Worm (Caenorhabditis elegans) whole organism, L4 larva: Measurements from ENCODE around the gene ZK418.7.
A peak's percentile ranks its signal among the peaks of the same experiment; 100 is the strongest.

Experiments
- D1046.2 ChIP-seq: fragments of 200-800 bp; sonication (Bioruptor generic); IDR thresholded peaks from 2 replicates; pipeline ENCODE4 v1.3.6; 2022; ENCODE audit warnings: missing genetic modification characterization, missing compliant biosample characterization
- F26F4.8 ChIP-seq: fragments of 200-800 bp; sonication (Bioruptor generic); conservative IDR thresholded peaks from 2 replicates; pipeline ENCODE4 v1.3.6; 2022; ENCODE audit warnings: missing genetic modification characterization, missing compliant biosample characterization
- F37D6.2 ChIP-seq: sonication (generic microtip); optimal IDR thresholded peaks from 2 replicates; lab custom pipeline; 2016; ENCODE audit warnings: mild to moderate bottlenecking, missing genetic modification characterization, missing compliant biosample characterization
- R02D3.7 ChIP-seq: fragments of 150-350 bp; sonication (generic microtip); optimal IDR thresholded peaks from 3 replicates; lab custom pipeline; 2014; ENCODE audit warnings: missing biosample characterization, missing genetic modification characterization
- Y105C5A.15 ChIP-seq: fragments of 200-800 bp; sonication (Bioruptor generic); IDR thresholded peaks from 2 replicates; pipeline ENCODE4 v1.3.6; 2022; ENCODE audit warnings: missing genetic modification characterization, missing compliant biosample characterization
- Y48G9A.11 ChIP-seq: fragments of 200-800 bp; sonication (Bioruptor generic); IDR thresholded peaks from 2 replicates; pipeline ENCODE4 v1.3.6; 2022; ENCODE audit warnings: missing genetic modification reagents, missing genetic modification characterization, missing compliant biosample characterization
- ZK337.2 ChIP-seq: fragments of 200-800 bp; sonication (Bioruptor generic); IDR thresholded peaks from 2 replicates; pipeline ENCODE4 v1.3.6; 2022; ENCODE audit warnings: missing genetic modification reagents, missing genetic modification characterization, missing compliant biosample characterization
- ZK546.5 ChIP-seq, 2 experiments: sonication (generic microtip); optimal IDR thresholded peaks; 2 replicates each; lab custom pipeline; 2017; ENCODE audit warnings: missing biosample characterization in 2 of 2, missing genetic modification characterization in 2 of 2
- aha-1 ChIP-seq: fragments of 150-350 bp; peaks from one replicate; lab custom pipeline; 2014; ENCODE audit warnings: missing biosample characterization, missing genetic modification characterization
- aly-2 ChIP-seq: sonication (generic microtip); optimal IDR thresholded peaks from 2 replicates; lab custom pipeline; 2018; ENCODE audit warnings: missing biosample characterization, missing genetic modification characterization
- arid-1 ChIP-seq: fragments of 200-800 bp; sonication (Bioruptor generic); conservative IDR thresholded peaks from 2 replicates; pipeline ENCODE4 v1.3.6; 2022; ENCODE audit warnings: missing genetic modification reagents, missing genetic modification characterization, missing compliant biosample characterization
- ceh-28 ChIP-seq: fragments of 150-350 bp; optimal IDR thresholded peaks from 2 replicates; lab custom pipeline; 2014; ENCODE audit warnings: missing biosample characterization, missing genetic modification reagents, missing genetic modification characterization
- ceh-44 ChIP-seq: fragments of 200-800 bp; sonication (Bioruptor generic); IDR thresholded peaks from 2 replicates; pipeline ENCODE4 v1.3.6; 2022; ENCODE audit warnings: missing genetic modification reagents, missing genetic modification characterization, missing compliant biosample characterization
- ces-1 ChIP-seq: fragments of 150-350 bp; sonication (generic microtip); optimal IDR thresholded peaks from 4 replicates; lab custom pipeline; 2014; ENCODE audit warnings: missing biosample characterization, missing genetic modification reagents, missing genetic modification characterization
- cey-2 ChIP-seq: sonication (generic microtip); optimal IDR thresholded peaks from 3 replicates; lab custom pipeline; 2017; ENCODE audit warnings: missing genetic modification characterization, mild to moderate bottlenecking, missing compliant biosample characterization, antibody characterized with exemption, borderline replicate concordance; ENCODE audit not compliant: insufficient read depth
- ctbp-1 ChIP-seq: fragments of 200-800 bp; sonication (Bioruptor generic); IDR thresholded peaks from 2 replicates; pipeline ENCODE4 v1.3.6; 2022; ENCODE audit warnings: missing genetic modification reagents, missing genetic modification characterization, missing compliant biosample characterization
- daf-12 ChIP-seq: fragments of 150-350 bp; optimal IDR thresholded peaks from 2 replicates; lab custom pipeline; 2014; ENCODE audit warnings: missing biosample characterization, missing genetic modification reagents, missing genetic modification characterization
- daf-16 ChIP-seq, 3 experiments: sonication (generic microtip); optimal IDR thresholded peaks; 2 replicates each; lab custom pipeline; 2016 to 2017; ENCODE audit warnings: missing genetic modification characterization in 3 of 3, missing genetic modification reagents in 3 of 3, mild to moderate bottlenecking in 2 of 3, missing compliant biosample characterization in 2 of 3, missing biosample characterization in 1 of 3, moderate library complexity in 1 of 3
- dmd-8 ChIP-seq: fragments of 200-800 bp; sonication (Bioruptor generic); IDR thresholded peaks from 2 replicates; pipeline ENCODE4 v1.3.6; 2022; ENCODE audit warnings: missing genetic modification characterization, missing compliant biosample characterization
- egl-43 ChIP-seq: fragments of 200-800 bp; sonication (Bioruptor generic); IDR thresholded peaks from 2 replicates; pipeline ENCODE4 v1.3.6; 2022; ENCODE audit warnings: missing genetic modification reagents, missing genetic modification characterization, missing compliant biosample characterization
- hif-1 ChIP-seq, 2 experiments: sonication (generic microtip); optimal IDR thresholded peaks; 2 replicates each; lab custom pipeline; 2016 to 2017; ENCODE audit warnings: missing compliant biosample characterization in 2 of 2, missing genetic modification characterization in 2 of 2, missing genetic modification reagents in 2 of 2, missing genotype in 2 of 2, mild to moderate bottlenecking in 1 of 2
- hmg-1.1 ChIP-seq: fragments of 200-800 bp; sonication (Bioruptor generic); IDR thresholded peaks from 2 replicates; pipeline ENCODE4 v1.3.6; 2022; ENCODE audit warnings: missing genetic modification reagents, missing genetic modification characterization, missing compliant biosample characterization
- jun-1 ChIP-seq: fragments of 150-350 bp; optimal IDR thresholded peaks from 2 replicates; lab custom pipeline; 2014; ENCODE audit warnings: missing biosample characterization, missing genetic modification reagents, missing genetic modification characterization
- lin-1 ChIP-seq: fragments of 200-800 bp; sonication (Bioruptor generic); IDR thresholded peaks from 2 replicates; pipeline ENCODE4 v1.3.6; 2022; ENCODE audit warnings: missing genetic modification reagents, missing genetic modification characterization, missing compliant biosample characterization
- lin-38 ChIP-seq: fragments of 200-800 bp; sonication (Bioruptor generic); IDR thresholded peaks from 2 replicates; pipeline ENCODE4 v1.3.6; 2022; ENCODE audit warnings: missing genetic modification reagents, missing genetic modification characterization, missing compliant biosample characterization
- lin-39 ChIP-seq: fragments of 150-350 bp; optimal IDR thresholded peaks from 2 replicates; lab custom pipeline; 2014; ENCODE audit warnings: missing biosample characterization, missing genetic modification reagents, missing genetic modification characterization
- madf-5 ChIP-seq, 2 experiments: fragments of 200-800 bp; sonication (Bioruptor generic); IDR thresholded peaks; 2 replicates each; pipeline ENCODE4 v1.3.6; 2022; ENCODE audit warnings: missing compliant biosample characterization in 2 of 2, missing genetic modification characterization in 2 of 2
- mdl-1 ChIP-seq, 2 experiments: fragments of 150-350 bp in 1 of 2; sonication (generic microtip) in 1 of 2; optimal IDR thresholded peaks; 2 replicates each; lab custom pipeline; 2014 to 2017; ENCODE audit warnings: missing biosample characterization in 2 of 2, missing genetic modification characterization in 2 of 2
- mes-2 ChIP-seq: sonication (generic microtip); optimal IDR thresholded peaks from 2 replicates; lab custom pipeline; 2016; ENCODE audit warnings: missing genotype, mild to moderate bottlenecking, missing genetic modification characterization, missing compliant biosample characterization; ENCODE audit not compliant: poor library complexity, severe bottlenecking
- nhr-11 ChIP-seq: fragments of 150-350 bp; optimal IDR thresholded peaks from 2 replicates; lab custom pipeline; 2014; ENCODE audit warnings: missing biosample characterization, missing genetic modification characterization
- php-3 ChIP-seq: fragments of 200-800 bp; sonication (Bioruptor generic); IDR thresholded peaks from 2 replicates; pipeline ENCODE4 v1.3.6; 2022; ENCODE audit warnings: missing genetic modification reagents, missing genetic modification characterization, missing compliant biosample characterization
- sdz-12 ChIP-seq: fragments of 200-800 bp; sonication (Bioruptor generic); optimal IDR thresholded peaks from 2 replicates; lab custom pipeline; 2018; ENCODE audit warnings: mild to moderate bottlenecking, missing genetic modification characterization, missing compliant biosample characterization
- skn-1 ChIP-seq: fragments of 150-350 bp; optimal IDR thresholded peaks from 2 replicates; lab custom pipeline; 2014; ENCODE audit warnings: missing biosample characterization, missing genetic modification characterization
- unc-130 ChIP-seq: sonication (generic microtip); optimal IDR thresholded peaks from 2 replicates; lab custom pipeline; 2016; ENCODE audit warnings: missing genetic modification reagents, missing genetic modification characterization, missing compliant biosample characterization
- unc-62 ChIP-seq, 3 experiments: fragments of 150-350 bp in 1 of 3; sonication (generic microtip); optimal IDR thresholded peaks in 2 of 3; peaks in 1 of 3; 1 replicate in 1 of 3; 2 replicates in 2 of 3; lab custom pipeline; 2014 to 2017; ENCODE audit warnings: missing biosample characterization in 3 of 3, missing genetic modification characterization in 3 of 3, missing genetic modification reagents in 3 of 3, missing genotype in 1 of 3
- vab-7 ChIP-seq: fragments of 200-800 bp; sonication (Bioruptor generic); IDR thresholded peaks from 2 replicates; pipeline ENCODE4 v1.3.6; 2022; ENCODE audit warnings: missing genetic modification reagents, missing genetic modification characterization, missing compliant biosample characterization
- zip-2 ChIP-seq: fragments of 150-350 bp; optimal IDR thresholded peaks from 2 replicates; lab custom pipeline; 2014; ENCODE audit warnings: missing biosample characterization, missing genetic modification characterization
- ztf-11 ChIP-seq: fragments of 150-350 bp; optimal IDR thresholded peaks from 2 replicates; lab custom pipeline; 2014; ENCODE audit warnings: missing biosample characterization, missing genetic modification characterization

ZK418.7 gene

DNA sequence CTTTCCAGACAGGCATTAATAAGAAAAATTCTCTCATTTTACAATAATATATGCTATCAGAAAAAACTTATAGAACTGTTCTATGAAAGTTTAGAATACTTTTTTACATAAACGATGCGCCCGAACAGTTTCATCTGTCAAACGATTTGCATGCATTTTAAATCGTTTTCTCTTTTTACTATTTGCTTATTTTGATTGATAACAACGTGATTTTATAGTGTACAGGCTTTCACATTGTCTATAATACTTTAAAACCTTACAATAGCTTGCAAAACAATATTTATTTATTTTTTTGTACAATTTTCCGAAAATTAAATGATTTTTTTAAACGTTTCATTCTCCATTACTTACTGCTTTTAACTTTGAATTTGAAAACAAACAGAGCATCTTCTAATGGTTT, 34.9 kb downstream of the ZK418.7 start, which contains the start of gene R01H2.7:
TSS of gene R01H2.7 (minus strand) at position 101 of the 400 bp plus-strand sequence.
- TF ChIP-seq mes-2 (tag; lab: Kevin White, UChicago) (no peak), Y48G9A.11 (GFP tag; lab: Robert Waterston, UW) (no peak)

DNA sequence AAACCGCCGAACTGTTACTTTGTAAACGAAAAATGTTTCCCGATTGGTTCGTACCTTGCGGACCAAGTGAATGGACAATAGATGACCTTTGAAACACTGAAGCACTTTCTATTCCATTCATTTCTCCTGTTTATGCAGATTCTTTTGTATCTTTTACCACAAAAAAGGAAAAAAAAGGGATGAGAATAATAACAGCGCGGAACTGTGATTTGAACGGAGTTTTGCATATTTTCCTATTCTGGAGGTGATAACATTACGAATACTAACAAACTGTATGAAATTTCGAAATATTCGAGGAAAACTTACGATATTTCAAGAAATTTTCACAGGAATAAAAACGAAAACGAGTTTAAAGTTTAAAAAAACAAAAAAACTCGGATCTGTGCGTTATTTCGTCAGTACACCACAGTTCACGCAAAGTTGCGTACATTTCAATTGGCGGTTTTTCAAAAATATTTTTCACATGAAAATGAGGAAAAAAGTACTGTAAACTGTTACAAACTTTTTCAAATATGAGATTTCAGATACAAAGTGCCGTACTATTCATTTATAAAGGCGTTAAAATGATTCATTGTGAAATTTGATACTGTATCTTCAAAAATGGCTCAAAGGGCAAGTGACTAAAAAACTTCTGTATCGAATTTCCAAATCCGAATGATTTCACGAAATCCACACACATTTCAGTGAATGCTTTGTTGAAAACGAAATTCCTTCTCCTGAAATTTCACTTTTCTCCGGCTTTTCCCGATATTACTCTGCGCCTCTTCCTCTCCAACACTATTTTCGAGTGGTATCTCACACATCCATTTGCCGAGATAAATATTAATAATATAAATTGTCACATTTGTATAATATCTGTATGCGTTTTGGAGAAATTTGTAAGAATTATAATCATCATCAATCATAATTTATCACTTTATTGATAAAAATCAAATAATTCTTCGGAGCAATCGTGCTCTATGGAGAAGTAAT, 46.1 kb downstream of the ZK418.7 start:
- peak; percentile 97 for TF ChIP-seq aha-1 (tag; lab: Kevin White, UChicago)
- peak in 1 of 2 experiments; percentile 57 for TF ChIP-seq unc-62 (GFP tag; optimal IDR thresholded peaks at IDR 0.05 in 1 of 2; lab: Kevin White, UChicago)
- no peak for TF ChIP-seq unc-62 (tag; optimal IDR thresholded peaks at IDR 0.05; lab: Kevin White, UChicago)
- no peak for TF ChIP-seq lin-38 (GFP tag; lab: Robert Waterston, UW)
- TF ChIP-seq, all 104 proteins: peak for 2

DNA sequence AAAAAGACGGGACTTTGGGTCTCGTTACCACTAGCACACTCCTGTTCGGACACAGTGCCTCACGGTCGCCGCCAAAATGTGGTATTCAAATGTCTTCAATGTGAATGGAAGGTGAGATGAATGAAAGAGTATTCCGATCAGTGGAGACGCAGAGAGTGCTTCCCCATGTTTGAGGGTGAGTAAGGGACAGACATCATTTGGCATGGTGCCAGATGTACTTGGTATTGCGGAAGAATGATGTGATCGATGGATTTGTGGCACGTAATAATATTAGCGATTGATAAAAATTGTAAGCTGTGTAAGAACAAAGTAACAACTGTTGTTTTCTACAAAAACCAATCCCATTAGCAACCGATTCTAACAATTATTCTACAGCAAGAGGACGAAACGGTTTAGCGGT, 48.5 kb downstream of the ZK418.7 start:
- TF ChIP-seq unc-62 (GFP tag; optimal IDR thresholded peaks at IDR 0.05 in 1 of 2; lab: Kevin White, UChicago) (peak in 1 of 2 experiments; percentile 95), unc-62 (tag; optimal IDR thresholded peaks at IDR 0.05; lab: Kevin White, UChicago) (no peak), ZK337.2 (GFP tag; lab: Robert Waterston, UW) (no peak)
- TF ChIP-seq, all 104 proteins: peak for 1

DNA sequence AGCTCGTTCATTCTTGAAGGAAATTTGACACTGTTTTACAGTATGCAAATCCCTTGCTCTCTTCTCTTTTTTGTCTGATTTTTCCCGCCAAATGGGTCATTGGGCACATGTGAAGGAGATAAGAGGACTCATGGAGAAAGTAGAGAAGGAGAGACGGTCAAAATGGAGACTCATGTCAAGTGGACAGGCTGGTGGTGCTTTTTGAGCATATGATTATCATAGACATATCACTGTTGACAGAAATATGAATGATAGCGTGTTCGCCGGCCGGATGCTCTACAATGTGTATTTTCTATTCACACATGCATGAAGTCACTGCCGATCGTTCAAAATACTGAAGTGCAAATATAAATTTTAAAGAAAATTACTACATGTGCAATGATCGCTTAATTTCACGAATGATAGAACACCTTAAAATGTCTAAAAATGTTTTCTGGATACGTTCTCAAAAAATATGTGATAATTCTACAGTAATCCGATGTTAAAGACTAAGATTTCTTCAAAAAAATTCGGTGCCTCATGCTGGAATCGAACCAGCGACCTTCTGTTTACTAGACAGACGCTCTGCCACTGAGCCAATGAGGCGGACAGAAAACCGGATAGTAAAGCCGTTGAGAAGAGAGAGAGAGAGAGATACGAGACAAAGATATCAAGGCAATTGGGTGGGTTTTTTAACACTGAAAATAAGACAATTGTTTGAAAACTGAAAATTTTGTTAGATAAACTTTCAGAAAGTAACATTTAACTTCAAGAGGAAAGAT, 50.4 kb downstream of the ZK418.7 start:
- TF ChIP-seq R02D3.7 (no peak), mdl-1 (tag; optimal IDR thresholded peaks at IDR 0.05; lab: Kevin White, UChicago) (no peak), ZK546.5 (tag; optimal IDR thresholded peaks at IDR 0.05; lab: Kevin White, UChicago) (no peak), ZK337.2 (GFP tag; lab: Robert Waterston, UW) (no peak), nhr-11 (no peak), ces-1 (GFP tag; lab: Kevin White, UChicago) (no peak), aly-2 (no peak), ceh-28 (tag; lab: Kevin White, UChicago) (no peak), unc-130 (no peak), dmd-8 (GFP tag; lab: Robert Waterston, UW) (no peak), daf-16 (GFP tag; optimal IDR thresholded peaks at IDR 0.05; lab: Kevin White, UChicago) (peak in 1 of 2 experiments; percentile 67), daf-16 (tag; optimal IDR thresholded peaks at IDR 0.05; lab: Kevin White, UChicago) (peak; percentile 50), hif-1 (tag; optimal IDR thresholded peaks at IDR 0.05; lab: Kevin White, UChicago) (no peak), vab-7 (GFP tag; lab: Robert Waterston, UW) (0 out of 2 replicates have a peak, but pooled peaks have one; percentile 28), ctbp-1 (GFP tag; lab: Robert Waterston, UW) (peak; percentile 60; the same call in 1 of the 2 replicates), unc-62 (GFP tag; optimal IDR thresholded peaks at IDR 0.05 in 1 of 2; lab: Kevin White, UChicago) (peak in 1 of 2 experiments; percentile 95), unc-62 (tag; optimal IDR thresholded peaks at IDR 0.05; lab: Kevin White, UChicago) (no peak), jun-1 (no peak), madf-5 (GFP tag; IDR thresholded peaks at IDR 0.05; lab: Robert Waterston, UW) (no peak), lin-1 (GFP tag; lab: Robert Waterston, UW) (peak; percentile 54; the same call in 1 of the 2 replicates), skn-1 (no peak), hmg-1.1 (GFP tag; lab: Robert Waterston, UW) (peak; percentile 51; the same call in 1 of the 2 replicates), F26F4.8 (GFP tag; lab: Robert Waterston, UW) (no peak), ztf-11 (tag; lab: Kevin White, UChicago) (no peak), egl-43 (GFP tag; lab: Robert Waterston, UW) (no peak; the same call in 1 of the 2 replicates), F37D6.2 (peak; percentile 12), Y105C5A.15 (GFP tag; lab: Robert Waterston, UW) (no peak), zip-2 (tag; lab: Kevin White, UChicago) (no peak), arid-1 (GFP tag; lab: Robert Waterston, UW) (peak; percentile 79), daf-12 (tag; lab: Kevin White, UChicago) (no peak), sdz-12 (no peak), ceh-44 (GFP tag; lab: Robert Waterston, UW) (no peak), lin-39 (tag; lab: Kevin White, UChicago) (no peak), php-3 (GFP tag; lab: Robert Waterston, UW) (no peak), cey-2 (no peak), D1046.2 (GFP tag; lab: Robert Waterston, UW) (no peak)
